Fruit fly (Drosophila melanogaster): Measurements from ENCODE around the gene CG42249.

The CG42249 gene

DNA sequence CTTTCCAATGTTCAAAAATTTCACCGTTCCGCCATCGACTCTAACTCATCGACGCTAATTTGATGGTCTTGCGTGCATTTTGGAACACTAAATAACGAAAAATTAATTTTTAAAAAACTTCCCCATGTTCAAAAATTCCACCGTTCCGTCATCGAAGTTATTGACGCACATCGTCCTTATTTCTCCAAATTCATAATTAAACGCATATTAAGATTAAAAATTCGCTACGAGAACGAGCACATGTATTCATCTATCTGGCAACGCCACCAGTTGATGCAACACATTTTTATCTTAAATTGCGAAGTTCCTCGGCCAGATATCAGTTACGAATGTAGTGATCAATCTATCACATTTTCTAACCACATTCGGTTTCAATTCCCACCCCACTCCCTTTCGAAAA is 53.1 kb downstream of the CG42249 start, which contains the start of gene Lint-1 (continued):
- TF ChIP-seq row (GFP tag; IDR thresholded peaks at IDR 0.05), result peak; percentile 56
- TF ChIP-seq ind (GFP tag; optimal IDR thresholded peaks at IDR 0.05), result peak; percentile 10
- TF ChIP-seq Vsx1 (GFP tag; optimal IDR thresholded peaks at IDR 0.05), result no peak
- no peak for TF ChIP-seq CG8924 (tag; optimal IDR thresholded peaks at IDR 0.05)
- no peak for TF ChIP-seq CG1233 (GFP tag; optimal IDR thresholded peaks at IDR 0.05)
- TF ChIP-seq gcm (GFP tag; optimal IDR thresholded peaks at IDR 0.05), result no peak
- TF ChIP-seq Ptx1 (GFP tag; IDR thresholded peaks at IDR 0.05), result peak; percentile 41; the same call in 1 of the 2 replicates
- TF ChIP-seq CG16779 (GFP tag; IDR thresholded peaks at IDR 0.05), result no peak
- no peak for TF ChIP-seq CG34376 (GFP tag; optimal IDR thresholded peaks at IDR 0.05)
- no peak for TF ChIP-seq Dip3 (GFP tag; optimal IDR thresholded peaks at IDR 0.05)
- TF ChIP-seq zen (tag; optimal IDR thresholded peaks at IDR 0.05), result no peak
- TF ChIP-seq fd64A (GFP tag; optimal IDR thresholded peaks at IDR 0.05), result no peak
- TF ChIP-seq CG10979 (tag; optimal IDR thresholded peaks at IDR 0.05), result no peak
- no peak for TF ChIP-seq Myb (GFP tag; optimal IDR thresholded peaks at IDR 0.05)
- TF ChIP-seq H2.0 (GFP tag; IDR thresholded peaks at IDR 0.05), result 0 out of 2 replicates have a peak, but pooled peaks have one; percentile 31
- TF ChIP-seq CG1792 (GFP tag; optimal IDR thresholded peaks at IDR 0.05), result no peak
- no peak for TF ChIP-seq CG34422 (GFP tag; IDR thresholded peaks at IDR 0.05)
- peak; percentile 85 for TF ChIP-seq pfk (GFP tag; optimal IDR thresholded peaks at IDR 0.05)
- TF ChIP-seq unc-4 (GFP tag; IDR thresholded peaks at IDR 0.05; ENCODE audit: partially characterized antibody), result no peak
- peak; percentile 10 for TF ChIP-seq unpg (GFP tag; optimal IDR thresholded peaks at IDR 0.05)
- no peak for TF ChIP-seq CG3065 (GFP tag; optimal IDR thresholded peaks at IDR 0.05)
- TF ChIP-seq CG10565 (GFP tag; optimal IDR thresholded peaks at IDR 0.05), result no peak
- TF ChIP-seq CG10654 (GFP tag; optimal IDR thresholded peaks at IDR 0.05), result no peak
- TF ChIP-seq jumu (GFP tag; optimal IDR thresholded peaks at IDR 0.05), result peak; percentile 7
- TF ChIP-seq ranshi (GFP tag; IDR thresholded peaks at IDR 0.05), result no peak
- no peak for TF ChIP-seq CG1832 (GFP tag; optimal IDR thresholded peaks at IDR 0.05)
- peak; percentile 36 to 89 for TF ChIP-seq Pdp1 (GFP tag; optimal IDR thresholded peaks at IDR 0.05)
- TF ChIP-seq CG5180 (GFP tag; optimal IDR thresholded peaks at IDR 0.05), result no peak
- no peak for TF ChIP-seq CG3281 (GFP tag; optimal IDR thresholded peaks at IDR 0.05)
- TF ChIP-seq E2f1 (GFP tag; IDR thresholded peaks at IDR 0.05), result no peak
- TF ChIP-seq sc (optimal IDR thresholded peaks at IDR 0.05), result no peak
- TF ChIP-seq sc (GFP tag; optimal IDR thresholded peaks at IDR 0.05), result no peak
- no peak for TF ChIP-seq CG13296 (GFP tag; optimal IDR thresholded peaks at IDR 0.05)
- peak; percentile 41; the same call in 1 of the 2 replicates for TF ChIP-seq CG9932 (GFP tag; IDR thresholded peaks at IDR 0.05)
- no peak for TF ChIP-seq repo (GFP tag; optimal IDR thresholded peaks at IDR 0.05)
- TF ChIP-seq bowl (GFP tag; IDR thresholded peaks at IDR 0.05), result no peak
- TF ChIP-seq CG8765 (GFP tag; IDR thresholded peaks at IDR 0.05), result no peak
- TF ChIP-seq seq (GFP tag; IDR thresholded peaks at IDR 0.05), result 0 out of 2 replicates have a peak, but pooled peaks have one; percentile 25
- TF ChIP-seq run (tag; optimal IDR thresholded peaks at IDR 0.05), result no peak
- no peak for TF ChIP-seq CG15696 (tag; optimal IDR thresholded peaks at IDR 0.05)
- TF ChIP-seq HLHmδ (GFP tag; optimal IDR thresholded peaks at IDR 0.05), result no peak
- TF ChIP-seq wek (GFP tag; optimal IDR thresholded peaks at IDR 0.05), result no peak
- TF ChIP-seq CG11695 (GFP tag; IDR thresholded peaks at IDR 0.05), result no peak
- TF ChIP-seq crp (GFP tag; optimal IDR thresholded peaks at IDR 0.05), result no peak
- no peak for TF ChIP-seq lola (GFP tag; optimal IDR thresholded peaks at IDR 0.05)
- TF ChIP-seq zen2 (GFP tag; IDR thresholded peaks at IDR 0.05; ENCODE audit: partially characterized antibody), result no peak
- TF ChIP-seq CG4404 (GFP tag; IDR thresholded peaks at IDR 0.05), result no peak; the same call in 1 of the 2 replicates
- TF ChIP-seq br (optimal IDR thresholded peaks at IDR 0.05), result no peak
- no peak for TF ChIP-seq ro (GFP tag; IDR thresholded peaks at IDR 0.05)
- no peak for TF ChIP-seq CG3847 (GFP tag; IDR thresholded peaks at IDR 0.05)
- TF ChIP-seq Xbp1 (GFP tag; optimal IDR thresholded peaks at IDR 0.05), result peak; percentile 49
- no peak for TF ChIP-seq D19B (GFP tag; optimal IDR thresholded peaks at IDR 0.05)

Data from whole organism, embryonic.